Worm (Caenorhabditis elegans) whole organism, L1 larva: ENCODE data around the gene Y71H2AM.1.

ENCODE experiments used
- blmp-1 ChIP-seq: fragments of 150-350 bp; optimal IDR thresholded peaks from 2 replicates; lab custom pipeline; 2014; ENCODE audit warnings: missing biosample characterization, missing genetic modification characterization
- dpl-1 ChIP-seq, 3 experiments: fragments of 150-350 bp in 2 of 3; sonication (generic microtip) in 1 of 3; optimal IDR thresholded peaks; 2 replicates each; lab custom pipeline; 2014 to 2017; ENCODE audit warnings: missing biosample characterization in 3 of 3, missing genetic modification characterization in 3 of 3, missing genetic modification reagents in 3 of 3
- egl-27 ChIP-seq, 2 experiments: fragments of 150-350 bp in 1 of 2; sonication (generic microtip); optimal IDR thresholded peaks; 3 replicates each; lab custom pipeline; 2017 to 2018; ENCODE audit warnings: missing biosample characterization in 2 of 2, missing genetic modification characterization in 2 of 2, missing genetic modification reagents in 2 of 2
- unc-62 ChIP-seq: fragments of 150-350 bp; optimal IDR thresholded peaks from 2 replicates; lab custom pipeline; 2014; ENCODE audit warnings: missing biosample characterization, missing genetic modification reagents, missing genetic modification characterization

DNA sequence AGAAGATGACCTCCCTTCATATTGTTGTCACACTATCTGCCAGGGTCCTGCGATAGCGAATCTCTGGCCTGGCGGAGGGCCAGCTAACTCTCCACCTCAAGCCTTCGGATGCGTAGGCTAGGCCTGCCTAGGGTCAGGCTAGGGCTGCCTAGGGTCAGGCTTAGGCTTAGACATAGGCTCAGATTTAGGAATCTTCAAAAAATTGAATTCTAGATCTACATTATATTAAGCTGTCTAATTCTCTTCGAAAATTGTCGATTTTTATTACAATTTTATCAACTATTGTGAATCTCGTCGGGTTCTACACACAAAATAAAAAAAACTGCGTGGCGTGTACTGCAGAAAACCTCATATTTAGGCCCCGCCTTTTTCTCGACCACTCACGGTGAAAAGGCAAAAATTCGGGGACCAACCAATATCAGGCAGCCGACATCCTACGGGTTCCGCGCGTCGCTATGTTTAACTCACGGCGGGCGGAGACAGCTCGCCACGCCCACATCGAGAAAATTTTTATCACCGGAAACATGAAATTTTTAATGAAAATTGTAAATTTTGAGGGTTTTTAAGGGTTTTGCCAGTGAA, 31.3 kb upstream of the Y71H2AM.1 start:
- TF ChIP-seq unc-62 (GFP tag; lab: Kevin White, UChicago): no peak
- TF ChIP-seq egl-27 (tag; optimal IDR thresholded peaks at IDR 0.05; lab: Kevin White, UChicago): no peak
- TF ChIP-seq dpl-1 (GFP tag; optimal IDR thresholded peaks at IDR 0.05; lab: Kevin White, UChicago): no peak
- TF ChIP-seq blmp-1 (tag; lab: Kevin White, UChicago): no peak
